Worm (Caenorhabditis elegans): ENCODE results near the gene T23F6.5.

Gene T23F6.5

ce11 chrIV:12700944-12701343 lies 40.4 kb downstream of the T23F6.5 start (continued):
- no peak for TF ChIP-seq F10B5.3 (tag; optimal IDR thresholded peaks at IDR 0.05)
- no peak for TF ChIP-seq sdz-12 (GFP tag; optimal IDR thresholded peaks at IDR 0.05)

ce11 chrIV:12700204-12700603 lies 41.1 kb downstream of the T23F6.5 start:
- TF ChIP-seq daf-16 (GFP tag; optimal IDR thresholded peaks at IDR 0.05): no peak
- TF ChIP-seq daf-16 (tag; optimal IDR thresholded peaks at IDR 0.05): peak; percentile 73
- TF ChIP-seq pqm-1 (tag; optimal IDR thresholded peaks at IDR 0.05): peak; percentile 60
- TF ChIP-seq hif-1 (tag; optimal IDR thresholded peaks at IDR 0.05): no peak
- TF ChIP-seq zip-11 (GFP tag; IDR thresholded peaks at IDR 0.05): no peak
- TF ChIP-seq dmd-6 (GFP tag; IDR thresholded peaks at IDR 0.05): peak; percentile 46; the same call in 1 of the 2 replicates
- peak; percentile 69; the same call in 1 of the 2 replicates for TF ChIP-seq nhr-41 (GFP tag; IDR thresholded peaks at IDR 0.05)
- no peak for TF ChIP-seq pha-4 (GFP tag; IDR thresholded peaks at IDR 0.05)
- TF ChIP-seq pha-4 (tag; optimal IDR thresholded peaks at IDR 0.05): no peak
- peak; percentile 53 for TF ChIP-seq hlh-11 (tag; optimal IDR thresholded peaks at IDR 0.05)
- no peak for TF ChIP-seq lsy-2 (tag; optimal IDR thresholded peaks at IDR 0.05)
- TF ChIP-seq Y75B8A.6 (GFP tag; IDR thresholded peaks at IDR 0.05): no peak
- no peak for TF ChIP-seq zfp-2 (tag; optimal IDR thresholded peaks at IDR 0.05)
- TF ChIP-seq nhr-28 (tag; optimal IDR thresholded peaks at IDR 0.05): peak; percentile 61
- TF ChIP-seq sdz-12 (GFP tag; optimal IDR thresholded peaks at IDR 0.05): no peak
- no peak for TF ChIP-seq ztf-7 (tag; optimal IDR thresholded peaks at IDR 0.05)
- no peak for TF ChIP-seq Y48G9A.11 (GFP tag; IDR thresholded peaks at IDR 0.05)
- TF ChIP-seq tra-1 (GFP tag; IDR thresholded peaks at IDR 0.05): 0 out of 2 replicates have a peak, but pooled peaks have one; percentile 38
- no peak for TF ChIP-seq lin-13 (GFP tag; optimal IDR thresholded peaks at IDR 0.05)

DNA sequence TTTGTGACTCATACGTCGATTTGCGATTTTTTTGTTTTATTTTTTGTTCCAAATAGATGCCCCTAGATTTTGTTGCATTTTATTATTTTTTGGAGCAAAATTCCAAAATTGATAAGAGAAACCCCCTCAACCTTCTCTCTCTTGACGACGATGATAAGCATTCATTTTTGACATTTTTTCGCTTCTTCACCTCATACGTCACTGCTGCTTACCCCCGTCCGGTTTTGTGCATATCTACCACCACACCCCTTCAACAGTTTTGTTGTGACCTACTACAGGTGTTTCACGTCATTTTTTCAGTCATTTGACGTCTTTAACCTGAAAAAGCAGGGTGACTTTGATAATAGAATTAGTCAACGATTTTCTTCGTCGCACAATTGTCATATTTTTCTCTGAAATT lies 42.5 kb downstream of the T23F6.5 start:
- TF ChIP-seq ceh-62 (tag; optimal IDR thresholded peaks at IDR 0.05) (no peak), mxl-3 (GFP tag; optimal IDR thresholded peaks at IDR 0.05) (no peak), lin-13 (GFP tag; optimal IDR thresholded peaks at IDR 0.05) (no peak), ZK546.5 (tag; optimal IDR thresholded peaks at IDR 0.05) (no peak), daf-8 (GFP tag; IDR thresholded peaks at IDR 0.05) (no peak), hlh-30 (tag; optimal IDR thresholded peaks at IDR 0.05; ENCODE audit: insufficient read depth) (peak; percentile 24), unc-62 (GFP tag; optimal IDR thresholded peaks at IDR 0.05 in 1 of 2) (peak in 1 of 2 experiments; percentile 82), unc-62 (tag; optimal IDR thresholded peaks at IDR 0.05) (no peak), unc-39 (tag; optimal IDR thresholded peaks at IDR 0.05) (no peak), dmd-9 (GFP tag; IDR thresholded peaks at IDR 0.05) (no peak), spr-1 (tag; optimal IDR thresholded peaks at IDR 0.05) (no peak), daf-16 (GFP tag; optimal IDR thresholded peaks at IDR 0.05) (no peak), daf-16 (tag; optimal IDR thresholded peaks at IDR 0.05) (peak; percentile 50), ztf-11 (tag; optimal IDR thresholded peaks at IDR 0.05) (no peak), nhr-102 (tag; optimal IDR thresholded peaks at IDR 0.05) (peak; percentile 11), lsy-2 (tag; optimal IDR thresholded peaks at IDR 0.05) (no peak), ZK337.2 (GFP tag; IDR thresholded peaks at IDR 0.05) (no peak), zfp-2 (tag; optimal IDR thresholded peaks at IDR 0.05) (no peak), nhr-77 (tag; optimal IDR thresholded peaks at IDR 0.05) (peak; percentile 55), dve-1 (tag; optimal IDR thresholded peaks at IDR 0.05; ENCODE audit: insufficient read depth) (peak; percentile 6), pha-4 (GFP tag; IDR thresholded peaks at IDR 0.05) (0 out of 2 replicates have a peak, but pooled peaks have one; percentile 12), pha-4 (tag; optimal IDR thresholded peaks at IDR 0.05) (no peak), hlh-11 (tag; optimal IDR thresholded peaks at IDR 0.05) (peak; percentile 62), lir-3 (tag; optimal IDR thresholded peaks at IDR 0.05) (no peak), nhr-111 (GFP tag; optimal IDR thresholded peaks at IDR 0.05) (no peak), mdl-1 (tag; optimal IDR thresholded peaks at IDR 0.05) (peak in 1 of 2 experiments; percentile 17), ceh-28 (tag; optimal IDR thresholded peaks at IDR 0.05) (no peak), madf-9 (GFP tag; conservative IDR thresholded peaks at IDR 0.05) (no peak), nhr-48 (tag; optimal IDR thresholded peaks at IDR 0.05) (no peak), pqm-1 (tag; optimal IDR thresholded peaks at IDR 0.05) (peak; percentile 73), lin-1 (GFP tag; IDR thresholded peaks at IDR 0.05) (peak; percentile 60; the same call in 1 of the 2 replicates), php-3 (GFP tag; IDR thresholded peaks at IDR 0.05) (0 out of 2 replicates have a peak, but pooled peaks have one; percentile 39), dpl-1 (GFP tag; optimal IDR thresholded peaks at IDR 0.05) (no peak), egl-27 (tag; optimal IDR thresholded peaks at IDR 0.05) (no peak), lin-15B (tag; optimal IDR thresholded peaks at IDR 0.05) (no peak), tra-1 (GFP tag; IDR thresholded peaks at IDR 0.05) (0 out of 2 replicates have a peak, but pooled peaks have one; percentile 24), F49E8.2 (tag; optimal IDR thresholded peaks at IDR 0.05; ENCODE audit: borderline replicate concordance) (no peak)
